Worm (Caenorhabditis elegans) whole organism, L1 larva: Measurements from ENCODE around the gene ttr-53.

Source experiments
- fkh-10 ChIP-seq: sonication (generic microtip); optimal IDR thresholded peaks from 2 replicates; lab custom pipeline; 2017; ENCODE audit warnings: missing biosample characterization, missing genetic modification reagents, missing genetic modification characterization
- lin-13 ChIP-seq: fragments of 150-350 bp; optimal IDR thresholded peaks from 2 replicates; lab custom pipeline; 2014; ENCODE audit warnings: missing biosample characterization, missing genetic modification reagents, missing genetic modification characterization
- mdl-1 ChIP-seq, 2 experiments: fragments of 150-350 bp; optimal IDR thresholded peaks; 2 replicates each; lab custom pipeline; 2014 to 2017; ENCODE audit warnings: missing biosample characterization in 2 of 2, missing genetic modification characterization in 2 of 2, inconsistent platforms in 1 of 2
- nhr-11 ChIP-seq: fragments of 150-350 bp; optimal IDR thresholded peaks from 2 replicates; lab custom pipeline; 2014; ENCODE audit warnings: missing biosample characterization, missing genetic modification characterization
- nhr-237 ChIP-seq: fragments of 150-350 bp; optimal IDR thresholded peaks from 2 replicates; lab custom pipeline; 2014; ENCODE audit warnings: missing biosample characterization, missing genetic modification characterization
- skn-1 ChIP-seq: fragments of 150-350 bp; optimal IDR thresholded peaks from 2 replicates; lab custom pipeline; 2014; ENCODE audit warnings: missing biosample characterization, missing genetic modification characterization

- TF ChIP-seq lin-13 (no peak), mdl-1 (tag; optimal IDR thresholded peaks at IDR 0.05; lab: Kevin White, UChicago) (no peak), skn-1 (tag; lab: Kevin White, UChicago) (no peak), nhr-11 (tag; lab: Kevin White, UChicago) (no peak), nhr-237 (tag; lab: Kevin White, UChicago) (no peak), fkh-10 (GFP tag; lab: Kevin White, UChicago) (no peak)
These were observed 27.9 kb upstream of the ttr-53 start, which contains the start of gene glt-3 for ce11 chrIV:10129957-10130356.
